Fruit fly (Drosophila melanogaster) whole organism, prepupa: ENCODE results near the gene CG8001.

Source experiments
- CG10631 ChIP-seq: fragments of 200-800 bp; sonication (Bioruptor generic); optimal IDR thresholded peaks from 2 replicates; lab custom pipeline; 2016; ENCODE audit warnings: missing biosample characterization, missing genetic modification characterization
- CG16779 ChIP-seq: fragments of 200-800 bp; sonication (Bioruptor generic); optimal IDR thresholded peaks from 3 replicates; lab custom pipeline; 2017; ENCODE audit warnings: missing biosample characterization, mild to moderate bottlenecking, missing genetic modification characterization
- Hr38 ChIP-seq: sonication (Bioruptor generic); optimal IDR thresholded peaks from 2 replicates; lab custom pipeline; 2016; ENCODE audit warnings: missing biosample characterization, missing genetic modification characterization
- OdsH ChIP-seq: fragments of 200-800 bp; sonication (Bioruptor generic); optimal IDR thresholded peaks from 3 replicates; lab custom pipeline; 2016; ENCODE audit warnings: missing biosample characterization, missing genetic modification characterization
- cyc ChIP-seq: fragments of 200-800 bp; sonication (Bioruptor generic); optimal IDR thresholded peaks from 3 replicates; lab custom pipeline; 2016; ENCODE audit warnings: missing biosample characterization, missing genetic modification characterization
- fkh ChIP-seq: fragments of 200-800 bp; sonication (Bioruptor generic); optimal IDR thresholded peaks from 3 replicates; lab custom pipeline; 2017; ENCODE audit warnings: missing biosample characterization, mild to moderate bottlenecking, missing genetic modification characterization, moderate library complexity
- topi ChIP-seq: fragments of 200-800 bp; sonication (Bioruptor generic); optimal IDR thresholded peaks from 3 replicates; lab custom pipeline; 2016; ENCODE audit warnings: missing biosample characterization, missing genetic modification characterization
- vri ChIP-seq: fragments of 200-800 bp; sonication (Bioruptor generic); optimal IDR thresholded peaks from 3 replicates; lab custom pipeline; 2016; ENCODE audit warnings: missing biosample characterization, mild to moderate bottlenecking, missing genetic modification characterization

DNA sequence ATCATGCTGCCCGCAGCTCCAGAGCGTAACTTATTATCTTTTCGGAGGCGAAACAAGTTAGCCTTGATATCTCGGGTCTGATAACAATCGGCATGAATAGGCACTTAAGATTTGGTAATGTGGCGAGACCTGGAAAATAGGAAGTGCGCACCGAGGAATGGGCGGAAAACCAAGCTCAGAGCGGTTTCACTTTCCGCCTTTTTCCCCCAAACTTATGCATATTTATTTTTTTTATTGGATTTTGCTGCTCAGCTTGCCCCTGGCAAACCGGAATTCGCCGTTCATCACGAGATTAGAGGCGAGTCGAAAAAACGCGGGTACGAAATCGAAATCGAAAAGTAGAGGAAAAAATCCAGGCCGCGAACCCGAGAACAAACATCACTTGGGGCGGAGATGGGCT is 1.0 kb upstream of the CG8001 start:
- TF ChIP-seq CG10631 (GFP tag; lab: Kevin White, UChicago) (no peak), fkh (GFP tag; lab: Kevin White, UChicago) (no peak), cyc (GFP tag; lab: Kevin White, UChicago) (no peak), topi (GFP tag; lab: Kevin White, UChicago) (no peak), Hr38 (GFP tag; lab: Kevin White, UChicago) (no peak), OdsH (GFP tag; lab: Kevin White, UChicago) (no peak), CG16779 (no peak), vri (GFP tag; lab: Kevin White, UChicago) (no peak)
